Worm (Caenorhabditis elegans): ENCODE results near the gene T10B9.14.

DNA sequence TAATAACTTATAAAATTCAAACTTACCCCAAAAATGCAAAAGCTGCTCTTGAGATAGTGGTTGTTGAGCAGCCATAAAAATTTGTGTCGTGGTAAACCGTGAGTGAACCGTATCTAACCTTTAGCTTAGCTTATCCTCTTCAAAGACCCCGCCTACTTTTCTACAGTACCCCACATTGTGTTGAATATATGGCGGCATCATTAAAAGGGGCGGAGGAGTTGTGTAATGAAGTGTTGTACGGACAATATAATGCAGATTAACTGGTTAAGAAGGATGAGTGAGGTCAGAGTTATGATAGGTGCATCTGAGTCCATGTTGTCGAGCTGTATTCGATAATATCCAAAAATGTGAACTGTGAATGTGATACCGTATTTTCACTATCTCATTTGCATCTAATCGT is 45.6 kb upstream of the T10B9.14 start, which contains the start of gene eyg-1:
- TF ChIP-seq cog-1 (tag; optimal IDR thresholded peaks at IDR 0.05), result no peak
- TF ChIP-seq ztf-23 (GFP tag; IDR thresholded peaks at IDR 0.05), result no peak
- TF ChIP-seq med-1 (GFP tag; optimal IDR thresholded peaks at IDR 0.05; ENCODE audit: insufficient read depth), result no peak
- no peak for TF ChIP-seq T22C8.4 (GFP tag; IDR thresholded peaks at IDR 0.05)
- TF ChIP-seq tab-1 (GFP tag; IDR thresholded peaks at IDR 0.05), result no peak
- TF ChIP-seq ztf-29 (GFP tag; IDR thresholded peaks at IDR 0.05), result no peak
- no peak for TF ChIP-seq ref-1 (GFP tag; conservative IDR thresholded peaks at IDR 0.05)
- no peak for TF ChIP-seq flt-1 (GFP tag; IDR thresholded peaks at IDR 0.05)

Data from whole organism, midembryonic.